Worm (Caenorhabditis elegans) whole organism, L2 larva: Measurements from ENCODE around the gene alh-11.
A peak's percentile ranks its signal among the peaks of the same experiment; 100 is the strongest.

Experiments
- aly-2 ChIP-seq: fragments of 150-350 bp; optimal IDR thresholded peaks from 2 replicates; lab custom pipeline; 2014; ENCODE audit warnings: missing biosample characterization, missing genetic modification characterization
- elt-1 ChIP-seq: fragments of 150-350 bp; optimal IDR thresholded peaks from 2 replicates; lab custom pipeline; 2014; ENCODE audit warnings: missing biosample characterization, missing genetic modification characterization
- lsy-2 ChIP-seq, 2 experiments: fragments of 150-350 bp in 1 of 2; sonication (generic microtip) in 1 of 2; optimal IDR thresholded peaks; 2 replicates each; lab custom pipeline; 2014 to 2017; ENCODE audit warnings: missing biosample characterization in 2 of 2, missing genetic modification characterization in 2 of 2
- mdl-1 ChIP-seq, 2 experiments: fragments of 150-350 bp in 1 of 2; sonication (generic microtip) in 1 of 2; optimal IDR thresholded peaks; 2 replicates each; lab custom pipeline; 2017; ENCODE audit warnings: missing biosample characterization in 2 of 2, missing genetic modification characterization in 2 of 2
- nhr-11 ChIP-seq: fragments of 150-350 bp; optimal IDR thresholded peaks from 2 replicates; lab custom pipeline; 2014; ENCODE audit warnings: missing biosample characterization, missing genetic modification characterization
- nhr-25 ChIP-seq: fragments of 150-350 bp; sonication (generic microtip); optimal IDR thresholded peaks from 3 replicates; lab custom pipeline; 2014; ENCODE audit warnings: missing biosample characterization, missing genetic modification characterization
- nhr-77 ChIP-seq: fragments of 150-350 bp; optimal IDR thresholded peaks from 2 replicates; lab custom pipeline; 2014; ENCODE audit warnings: missing biosample characterization, missing genetic modification characterization
- ztf-4 ChIP-seq: fragments of 150-350 bp; optimal IDR thresholded peaks from 2 replicates; lab custom pipeline; 2014; ENCODE audit warnings: missing biosample characterization, missing genetic modification characterization

ce11 chrIII:783254-783753 lies 4.6 kb upstream of the alh-11 start, which contains the start of the genes dagl-2 and ppm-1.G:
- TF ChIP-seq aly-2 (tag; lab: Kevin White, UChicago) = no peak
- TF ChIP-seq nhr-11 (tag; lab: Kevin White, UChicago) = no peak
- no peak for TF ChIP-seq mdl-1 (tag; optimal IDR thresholded peaks at IDR 0.05; lab: Kevin White, UChicago)
- TF ChIP-seq nhr-77 (tag; lab: Kevin White, UChicago) = no peak
- no peak for TF ChIP-seq ztf-4 (tag; lab: Kevin White, UChicago)
- peak; percentile 63 to 89 for TF ChIP-seq lsy-2 (tag; optimal IDR thresholded peaks at IDR 0.05; lab: Kevin White, UChicago)
- no peak for TF ChIP-seq elt-1
- peak; percentile 62 for TF ChIP-seq nhr-25 (tag; lab: Kevin White, UChicago)
